Fruit fly (Drosophila melanogaster) ovary, adult (tissue): ENCODE results near the gene nop5.

ENCODE experiments used
- CG17801 ChIP-seq: fragments of 200-800 bp; optimal IDR thresholded peaks from 2 replicates; lab custom pipeline; 2019; ENCODE audit warnings: missing biosample characterization, mild to moderate bottlenecking, missing genetic modification characterization, moderate library complexity; ENCODE audit not compliant: partially characterized antibody

nop5 gene

dm6 chr2L:6868178-6868867 is 50.2 kb downstream of the nop5 start:
- TF ChIP-seq CG17801, result no peak
